Fruit fly (Drosophila melanogaster) whole organism, pupa: ENCODE measurements around the gene sad.
A peak's percentile ranks its signal among the peaks of the same experiment; 100 is the strongest.

ENCODE experiments used
- CG10348 ChIP-seq: fragments of 200-800 bp; sonication (Bioruptor generic); IDR thresholded peaks from 2 replicates; pipeline ENCODE4 v1.3.6; 2022; ENCODE audit warnings: missing biosample characterization, missing genetic modification characterization
- CG12605 ChIP-seq: fragments of 200-800 bp; sonication (Bioruptor generic); IDR thresholded peaks from 2 replicates; pipeline ENCODE4 v1.3.6; 2022; ENCODE audit warnings: missing biosample characterization, missing genetic modification characterization
- CG13204 ChIP-seq: fragments of 200-800 bp; sonication (Bioruptor generic); optimal IDR thresholded peaks from 2 replicates; lab custom pipeline; 2018; ENCODE audit warnings: missing biosample characterization, mild to moderate bottlenecking, missing genetic modification characterization, moderate library complexity
- CG14655 ChIP-seq: fragments of 200-800 bp; sonication (Bioruptor generic); optimal IDR thresholded peaks from 3 replicates; lab custom pipeline; 2017; ENCODE audit warnings: mild to moderate bottlenecking, missing biosample characterization, missing genetic modification reagents, missing genetic modification characterization
- CG15710 ChIP-seq: fragments of 200-800 bp; sonication (Bioruptor generic); optimal IDR thresholded peaks from 2 replicates; lab custom pipeline; 2018; ENCODE audit warnings: missing biosample characterization, mild to moderate bottlenecking, missing genetic modification characterization, moderate library complexity
- CG17806 ChIP-seq: fragments of 200-800 bp; sonication (Bioruptor generic); optimal IDR thresholded peaks from 2 replicates; lab custom pipeline; 2018; ENCODE audit warnings: missing biosample characterization, mild to moderate bottlenecking, missing genetic modification characterization, moderate library complexity
- CG32121 ChIP-seq: fragments of 200-800 bp; sonication (Bioruptor generic); IDR thresholded peaks from 2 replicates; pipeline ENCODE4 v1.3.6; 2022; ENCODE audit warnings: missing biosample characterization, missing genetic modification characterization
- CG34367 ChIP-seq: fragments of 200-800 bp; sonication (Bioruptor generic); optimal IDR thresholded peaks from 2 replicates; lab custom pipeline; 2018; ENCODE audit warnings: missing biosample characterization, mild to moderate bottlenecking, missing genetic modification characterization
- CG4496 ChIP-seq: fragments of 200-800 bp; sonication (Bioruptor generic); IDR thresholded peaks from 3 replicates; pipeline ENCODE4 v1.3.6; 2022; ENCODE audit warnings: missing biosample characterization, missing genetic modification characterization
- CG8159 ChIP-seq: fragments of 200-800 bp; sonication (Bioruptor generic); optimal IDR thresholded peaks from 3 replicates; lab custom pipeline; 2018; ENCODE audit warnings: missing biosample characterization, mild to moderate bottlenecking, missing genetic modification characterization, moderate library complexity
- CG8301 ChIP-seq: fragments of 200-800 bp; sonication (Bioruptor generic); optimal IDR thresholded peaks from 2 replicates; lab custom pipeline; 2018; ENCODE audit warnings: missing biosample characterization, mild to moderate bottlenecking, missing genetic modification characterization
- CG9948 ChIP-seq: fragments of 200-800 bp; sonication (Bioruptor generic); optimal IDR thresholded peaks from 2 replicates; lab custom pipeline; 2018; ENCODE audit warnings: missing biosample characterization, mild to moderate bottlenecking, missing genetic modification characterization, moderate library complexity
- D1 ChIP-seq: fragments of 200-800 bp; sonication (Bioruptor generic); optimal IDR thresholded peaks from 2 replicates; lab custom pipeline; 2018; ENCODE audit warnings: missing biosample characterization, mild to moderate bottlenecking, missing genetic modification characterization, moderate library complexity
- EcR ChIP-seq: fragments of 200-800 bp; sonication (Bioruptor generic); optimal IDR thresholded peaks from 3 replicates; lab custom pipeline; 2019; ENCODE audit warnings: missing biosample characterization, missing genetic modification characterization, mild to moderate bottlenecking, moderate library complexity, missing genetic modification reagents
- Ets98B ChIP-seq: fragments of 200-800 bp; sonication (Bioruptor generic); IDR thresholded peaks from 2 replicates; pipeline ENCODE4 v1.3.6; 2022; ENCODE audit warnings: missing biosample characterization, missing genetic modification characterization
- Pif1A ChIP-seq: fragments of 200-800 bp; sonication (Bioruptor generic); optimal IDR thresholded peaks from 3 replicates; lab custom pipeline; 2016; ENCODE audit warnings: missing biosample characterization, missing genetic modification characterization
- Pif1B ChIP-seq: fragments of 200-800 bp; sonication (Bioruptor generic); optimal IDR thresholded peaks from 3 replicates; lab custom pipeline; 2016; ENCODE audit warnings: missing biosample characterization, missing genetic modification characterization
- Snoo ChIP-seq: fragments of 200-800 bp; sonication (Bioruptor generic); optimal IDR thresholded peaks from 3 replicates; lab custom pipeline; 2017; ENCODE audit warnings: missing biosample characterization, mild to moderate bottlenecking, missing genetic modification characterization, inconsistent platforms
- fd96Ca ChIP-seq: fragments of 200-800 bp; sonication (Bioruptor generic); IDR thresholded peaks from 3 replicates; pipeline ENCODE4 v1.3.6; 2022; ENCODE audit warnings: missing biosample characterization, missing genetic modification characterization
- gl ChIP-seq: fragments of 200-800 bp; sonication (Bioruptor generic); optimal IDR thresholded peaks from 2 replicates; lab custom pipeline; 2018; ENCODE audit warnings: missing biosample characterization, mild to moderate bottlenecking, missing genetic modification characterization
- rn ChIP-seq: fragments of 200-800 bp; sonication (Bioruptor generic); IDR thresholded peaks from 2 replicates; pipeline ENCODE4 v1.3.6; 2022; ENCODE audit warnings: missing biosample characterization, missing genetic modification characterization

sad gene

DNA sequence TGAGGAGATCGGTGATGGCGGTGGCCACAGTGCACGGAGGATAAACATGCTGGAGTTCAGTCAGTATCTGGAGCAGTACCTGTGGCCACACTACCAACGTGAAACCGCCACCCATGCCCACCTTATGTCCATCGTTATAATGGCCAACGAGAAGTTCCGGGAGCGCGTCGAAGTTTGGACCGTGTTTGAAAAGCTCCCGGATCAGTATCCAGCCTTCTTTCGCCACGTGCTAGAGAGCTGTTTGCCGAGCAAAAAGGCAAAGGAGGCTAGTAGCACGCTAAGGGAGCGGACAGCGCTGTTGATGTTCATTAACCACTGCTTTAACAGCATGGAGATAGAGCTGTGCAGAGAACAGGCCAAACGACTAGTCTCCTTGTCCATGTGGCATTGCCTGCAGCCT lies 6.1 kb downstream of the sad start:
- TF ChIP-seq CG17806 (tag; lab: Kevin White, UChicago) (no peak), fd96Ca (GFP tag; lab: Robert Waterston, UW) (no peak), Pif1B (no peak), EcR (GFP tag; lab: Kevin White, UChicago) (no peak), Pif1A (no peak), CG8301 (tag; lab: Kevin White, UChicago) (no peak), CG34367 (tag; lab: Kevin White, UChicago) (no peak), CG14655 (GFP tag; lab: Kevin White, UChicago) (no peak), CG8159 (no peak), CG13204 (GFP tag; lab: Kevin White, UChicago) (no peak), CG9948 (no peak), D1 (tag; lab: Kevin White, UChicago) (no peak), CG10348 (GFP tag; lab: Robert Waterston, UW) (no peak), Snoo (tag; lab: Kevin White, UChicago) (no peak), gl (tag; lab: Kevin White, UChicago) (no peak), CG4496 (GFP tag; lab: Robert Waterston, UW) (no peak), CG12605 (no peak), rn (no peak), Ets98B (GFP tag; lab: Robert Waterston, UW) (no peak), CG32121 (GFP tag; lab: Robert Waterston, UW) (no peak)

dm6 chr3R:11887114-11888037 lies 10.3 kb downstream of the sad start, which contains the start of gene mthl5:
TSS of gene mthl5 (minus strand) at chr3R:11887168.
- peak; percentile 91 for TF ChIP-seq CG8301 (tag; lab: Kevin White, UChicago)
- TF ChIP-seq CG9948: peak; percentile 94
- TF ChIP-seq CG17806 (tag; lab: Kevin White, UChicago): peak; percentile 90
- TF ChIP-seq CG34367 (tag; lab: Kevin White, UChicago): peak; percentile 92
- TF ChIP-seq CG10348 (GFP tag; lab: Robert Waterston, UW): peak; percentile 63
- TF ChIP-seq rn: peak; percentile 61
- TF ChIP-seq Pif1A: peak; percentile 80
- TF ChIP-seq gl (tag; lab: Kevin White, UChicago): peak; percentile 79
- peak; percentile 61 for TF ChIP-seq CG12605
- TF ChIP-seq Pif1B: peak; percentile 88
- peak; percentile 92 for TF ChIP-seq Snoo (tag; lab: Kevin White, UChicago)
- TF ChIP-seq CG15710 (tag; lab: Kevin White, UChicago): peak; percentile 95
- peak; percentile 82; the same call in 1 of the 2 replicates for TF ChIP-seq CG32121 (GFP tag; lab: Robert Waterston, UW)
- peak; percentile 94 for TF ChIP-seq CG8159
- peak; percentile 94 for TF ChIP-seq CG14655 (GFP tag; lab: Kevin White, UChicago)
- peak; percentile 66 for TF ChIP-seq CG13204 (GFP tag; lab: Kevin White, UChicago)
- TF ChIP-seq Ets98B (GFP tag; lab: Robert Waterston, UW): peak; percentile 81
- peak; percentile 92 for TF ChIP-seq D1 (tag; lab: Kevin White, UChicago)
- TF ChIP-seq CG4496 (GFP tag; lab: Robert Waterston, UW): peak; percentile 82
- TF ChIP-seq EcR (GFP tag; lab: Kevin White, UChicago): peak; percentile 71
- TF ChIP-seq fd96Ca (GFP tag; lab: Robert Waterston, UW): peak; percentile 84

dm6 chr3R:11888038-11888567 lies 11.1 kb downstream of the sad start:
- TF ChIP-seq fd96Ca (GFP tag; lab: Robert Waterston, UW) (peak; percentile 48; the same call in 1 of the 3 replicates), Pif1B (peak; percentile 65), CG15710 (tag; lab: Kevin White, UChicago) (no peak), CG8159 (peak; percentile 12), CG12605 (peak; percentile 43; the same call in 1 of the 2 replicates), CG4496 (GFP tag; lab: Robert Waterston, UW) (peak; percentile 65), gl (tag; lab: Kevin White, UChicago) (no peak), Snoo (tag; lab: Kevin White, UChicago) (no peak)

DNA sequence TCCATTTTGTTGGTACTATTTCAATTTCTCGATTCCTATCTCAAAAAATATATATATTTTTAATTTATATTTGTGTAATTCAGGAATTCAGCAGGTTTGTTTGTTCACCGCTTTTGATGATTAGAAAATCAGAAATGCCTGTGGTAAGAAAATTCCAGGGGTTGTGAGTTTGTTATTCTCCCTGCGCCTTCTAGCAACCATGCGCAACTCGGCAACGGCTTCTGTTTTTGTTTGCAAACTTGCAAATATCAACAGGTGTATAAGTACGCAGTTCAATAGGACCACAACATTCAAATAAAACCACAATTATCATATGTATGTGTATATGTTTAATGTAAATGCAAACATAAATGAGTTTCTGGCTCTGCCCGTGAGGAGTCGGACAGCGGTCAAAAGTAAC lies 16.2 kb downstream of the sad start, which contains the start of gene Dnali1:
Dnali1 (minus strand) TSS at position 101 of the 400 bp plus-strand sequence.
- TF ChIP-seq rn (no peak), CG8159 (no peak), Snoo (tag; lab: Kevin White, UChicago) (no peak), CG14655 (GFP tag; lab: Kevin White, UChicago) (no peak), CG9948 (no peak), Pif1B (no peak), Ets98B (GFP tag; lab: Robert Waterston, UW) (no peak), CG4496 (GFP tag; lab: Robert Waterston, UW) (no peak), CG32121 (GFP tag; lab: Robert Waterston, UW) (no peak), D1 (tag; lab: Kevin White, UChicago) (no peak), CG13204 (GFP tag; lab: Kevin White, UChicago) (no peak), fd96Ca (GFP tag; lab: Robert Waterston, UW) (no peak), CG8301 (tag; lab: Kevin White, UChicago) (no peak)

- TF ChIP-seq EcR (GFP tag; lab: Kevin White, UChicago): no peak
These were observed 20.2 kb downstream of the sad start, which contains the start of gene CG34307 for dm6 chr3R:11897282-11897681. TSS of gene CG34307 (plus strand) at chr3R:11897582.
